Worm (Caenorhabditis elegans): Measurements from ENCODE around the gene T23F6.3.
A peak's percentile ranks its signal among the peaks of the same experiment; 100 is the strongest.

Gene T23F6.3

DNA sequence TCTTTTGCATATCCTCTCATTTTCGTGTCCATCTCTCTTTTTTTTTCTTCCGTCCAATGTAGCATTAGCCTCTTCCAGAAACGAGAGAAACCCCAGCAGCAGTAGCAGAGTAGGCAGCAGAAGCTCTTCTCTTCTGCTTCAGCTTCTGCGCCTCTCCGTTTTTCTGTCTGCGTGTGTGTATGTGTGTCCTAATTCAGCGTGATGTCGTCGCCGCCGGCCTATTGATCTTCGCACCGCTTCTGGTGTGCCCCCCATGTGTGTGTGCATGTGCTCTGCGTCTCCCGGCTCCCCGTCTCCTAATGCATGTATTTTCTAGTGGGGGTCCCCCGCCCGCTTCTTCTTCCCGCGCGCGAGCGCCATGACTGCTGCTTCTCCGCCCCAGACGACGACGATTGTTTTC, 46.9 kb upstream of the T23F6.3 start (continued):
- TF ChIP-seq pag-3 (tag; optimal IDR thresholded peaks at IDR 0.05; ENCODE audit: borderline replicate concordance, insufficient read depth) (no peak), C34B4.2 (tag; optimal IDR thresholded peaks at IDR 0.05) (no peak), nhr-71 (tag; optimal IDR thresholded peaks at IDR 0.05) (peak; percentile 76), fkh-4 (tag; optimal IDR thresholded peaks at IDR 0.05; ENCODE audit: borderline replicate concordance) (no peak), unc-98 (GFP tag; IDR thresholded peaks at IDR 0.05) (no peak), efl-3 (GFP tag; optimal IDR thresholded peaks at IDR 0.05) (no peak), elt-2 (tag; optimal IDR thresholded peaks at IDR 0.05) (no peak), sptf-1 (tag; optimal IDR thresholded peaks at IDR 0.05) (no peak), rnt-1 (tag; optimal IDR thresholded peaks at IDR 0.05) (no peak), vab-15 (tag; optimal IDR thresholded peaks at IDR 0.05) (no peak), tlp-1 (tag; optimal IDR thresholded peaks at IDR 0.05) (no peak), lin-35 (GFP tag; optimal IDR thresholded peaks at IDR 0.05) (peak in 1 of 2 experiments; percentile 48), mab-9 (GFP tag; IDR thresholded peaks at IDR 0.05) (0 out of 2 replicates have a peak, but pooled peaks have one; percentile 19), fkh-10 (GFP tag; optimal IDR thresholded peaks at IDR 0.05) (peak; percentile 68), ceh-90 (tag; optimal IDR thresholded peaks at IDR 0.05) (no peak), nhr-84 (tag; optimal IDR thresholded peaks at IDR 0.05) (no peak), sox-4 (tag; optimal IDR thresholded peaks at IDR 0.05) (no peak), snu-23 (GFP tag; optimal IDR thresholded peaks at IDR 0.05) (peak; percentile 44), ztf-11 (tag; optimal IDR thresholded peaks at IDR 0.05) (no peak), unc-86 (tag; optimal IDR thresholded peaks at IDR 0.05) (peak; percentile 75), egl-13 (tag; optimal IDR thresholded peaks at IDR 0.05) (peak; percentile 87), nhr-20 (tag; optimal IDR thresholded peaks at IDR 0.05) (no peak), nhr-19 (GFP tag; conservative IDR thresholded peaks at IDR 0.05) (no peak; the same call in 1 of the 2 replicates), lin-15B (tag; optimal IDR thresholded peaks at IDR 0.05) (no peak), lir-3 (tag; optimal IDR thresholded peaks at IDR 0.05; ENCODE audit: poor library complexity) (no peak), dpl-1 (GFP tag; optimal IDR thresholded peaks at IDR 0.05) (peak in 1 of 3 experiments; percentile 3), dsc-1 (tag; optimal IDR thresholded peaks at IDR 0.05) (peak; percentile 65), lsy-2 (tag; optimal IDR thresholded peaks at IDR 0.05) (peak; percentile 11 to 52), hpl-2 (GFP tag; optimal IDR thresholded peaks at IDR 0.05) (no peak), zip-4 (GFP tag; optimal IDR thresholded peaks at IDR 0.05) (no peak), ces-1 (GFP tag; optimal IDR thresholded peaks at IDR 0.05) (no peak), nhr-11 (tag; optimal IDR thresholded peaks at IDR 0.05) (no peak), nhr-12 (tag; optimal IDR thresholded peaks at IDR 0.05) (no peak)

ce11 chrIV:12765067-12765466, 40.5 kb upstream of the T23F6.3 start, which contains the start of gene ZK897.10:
Gene ZK897.10 (plus strand): TSS chrIV:12765351.
- TF ChIP-seq nhr-77 (tag; optimal IDR thresholded peaks at IDR 0.05): no peak
- no peak for TF ChIP-seq nhr-71 (tag; optimal IDR thresholded peaks at IDR 0.05)
- TF ChIP-seq mep-1 (tag; optimal IDR thresholded peaks at IDR 0.05): no peak
- TF ChIP-seq zip-4 (GFP tag; optimal IDR thresholded peaks at IDR 0.05): no peak
- no peak for TF ChIP-seq fkh-10 (GFP tag; optimal IDR thresholded peaks at IDR 0.05)
- TF ChIP-seq ztf-11 (tag; optimal IDR thresholded peaks at IDR 0.05): no peak
- TF ChIP-seq elt-3 (tag; optimal IDR thresholded peaks at IDR 0.05): no peak
- no peak for TF ChIP-seq nhr-12 (tag; optimal IDR thresholded peaks at IDR 0.05)
- TF ChIP-seq sox-4 (tag; optimal IDR thresholded peaks at IDR 0.05): no peak
- TF ChIP-seq jun-1 (tag; optimal IDR thresholded peaks at IDR 0.05): peak; percentile 34
- TF ChIP-seq fkh-4 (tag; optimal IDR thresholded peaks at IDR 0.05; ENCODE audit: borderline replicate concordance): no peak
- TF ChIP-seq efl-3 (GFP tag; optimal IDR thresholded peaks at IDR 0.05): no peak
- TF ChIP-seq dsc-1 (tag; optimal IDR thresholded peaks at IDR 0.05): no peak
- TF ChIP-seq irx-1 (tag; optimal IDR thresholded peaks at IDR 0.05): no peak
- no peak for TF ChIP-seq egl-27 (tag; optimal IDR thresholded peaks at IDR 0.05)
- TF ChIP-seq elt-2 (tag; optimal IDR thresholded peaks at IDR 0.05): peak; percentile 53
- no peak for TF ChIP-seq lir-3 (tag; optimal IDR thresholded peaks at IDR 0.05; ENCODE audit: poor library complexity)
